Worm (Caenorhabditis elegans): ENCODE measurements around the gene W07G4.1.
A peak's percentile ranks its signal among the peaks of the same experiment; 100 is the strongest.

W07G4.1 gene

ce11 chrV:13011904-13012303 is 21.4 kb upstream of the W07G4.1 start:
- peak; percentile 93 for TF ChIP-seq elt-2 (tag; optimal IDR thresholded peaks at IDR 0.05)
- TF ChIP-seq skn-1 (tag; optimal IDR thresholded peaks at IDR 0.05), result no peak
- peak in 1 of 2 experiments; percentile 21 for TF ChIP-seq lin-35 (GFP tag; optimal IDR thresholded peaks at IDR 0.05)
- TF ChIP-seq nhr-71 (tag; optimal IDR thresholded peaks at IDR 0.05), result peak; percentile 5
- peak; percentile 18 for TF ChIP-seq nhr-20 (tag; optimal IDR thresholded peaks at IDR 0.05)
- no peak for TF ChIP-seq lin-39 (tag; optimal IDR thresholded peaks at IDR 0.05)
- no peak for TF ChIP-seq pag-3 (tag; optimal IDR thresholded peaks at IDR 0.05; ENCODE audit: borderline replicate concordance, insufficient read depth)
- no peak for TF ChIP-seq C04F5.9 (tag; optimal IDR thresholded peaks at IDR 0.05)

ce11 chrV:13013158-13013557 is 20.2 kb upstream of the W07G4.1 start, which contains the start of gene try-10:
try-10 (minus strand) TSS chrV:13013258.
- no peak for TF ChIP-seq mab-9 (GFP tag; IDR thresholded peaks at IDR 0.05)
- no peak for TF ChIP-seq unc-86 (tag; optimal IDR thresholded peaks at IDR 0.05)
- no peak for TF ChIP-seq pqm-1 (tag; optimal IDR thresholded peaks at IDR 0.05)

DNA sequence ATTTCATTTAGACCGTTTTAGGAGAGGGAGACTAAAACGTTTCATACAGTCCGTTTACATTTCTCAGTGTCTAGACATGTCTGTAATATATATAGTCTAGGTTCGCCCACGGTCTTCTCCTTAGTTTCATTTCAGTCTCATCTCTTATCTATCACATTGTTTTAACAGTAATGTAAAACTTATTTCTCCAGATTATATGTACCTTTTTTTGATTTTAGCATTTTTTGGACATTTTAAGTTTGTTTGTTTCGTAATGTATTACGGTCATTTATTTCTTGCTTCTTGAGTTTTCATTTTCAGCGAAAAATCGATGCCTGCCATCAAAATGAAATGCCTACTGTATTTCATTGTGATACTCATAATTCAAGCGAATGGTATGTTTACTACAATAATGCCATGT is 19.5 kb upstream of the W07G4.1 start, which contains the start of gene F15B9.6:
F15B9.6 (plus strand) TSS at position 301 of the 400 bp plus-strand sequence.
- no peak for TF ChIP-seq unc-30 (tag; optimal IDR thresholded peaks at IDR 0.05)
- TF ChIP-seq efl-1 (optimal IDR thresholded peaks at IDR 0.05), result no peak
- peak in 1 of 2 experiments; percentile 47 for TF ChIP-seq efl-1 (GFP tag; optimal IDR thresholded peaks at IDR 0.05 in 1 of 2)

ce11 chrV:13018233-13018632 is 15.1 kb upstream of the W07G4.1 start:
- TF ChIP-seq nhr-12 (tag; optimal IDR thresholded peaks at IDR 0.05), result no peak
- no peak for TF ChIP-seq unc-62 (GFP tag; optimal IDR thresholded peaks at IDR 0.05)
- no peak for TF ChIP-seq fkh-8 (tag; optimal IDR thresholded peaks at IDR 0.05)
- TF ChIP-seq swsn-7 (tag; optimal IDR thresholded peaks at IDR 0.05), result no peak

DNA sequence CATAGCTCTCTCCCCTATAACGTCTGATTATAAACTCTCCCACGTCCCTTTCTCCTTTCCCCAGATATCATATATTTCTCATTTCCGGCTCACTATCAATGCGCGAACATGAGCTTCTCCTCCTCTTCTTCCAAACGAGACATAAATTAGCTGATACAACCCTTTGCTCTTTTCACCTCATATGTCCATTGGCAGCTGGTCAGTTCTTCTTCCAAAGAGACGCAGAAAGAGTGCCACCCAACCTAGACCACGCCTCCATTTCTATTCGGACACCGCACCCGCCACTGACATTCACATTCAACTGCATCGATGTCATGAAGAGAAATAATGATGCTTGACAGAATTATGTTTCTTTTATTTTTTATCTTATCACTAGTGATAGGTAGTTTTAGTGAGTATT is 14.6 kb upstream of the W07G4.1 start, which contains the start of gene fmi-1:
fmi-1 (plus strand) TSS at position 301 of the 400 bp plus-strand sequence.
- no peak for TF ChIP-seq nhr-77 (tag; optimal IDR thresholded peaks at IDR 0.05)
- no peak for TF ChIP-seq mep-1 (tag; optimal IDR thresholded peaks at IDR 0.05)
- no peak for TF ChIP-seq Y116A8C.19 (tag; optimal IDR thresholded peaks at IDR 0.05; ENCODE audit: borderline replicate concordance)
- TF ChIP-seq lin-39 (tag; optimal IDR thresholded peaks at IDR 0.05), result no peak
- TF ChIP-seq dsc-1 (tag; optimal IDR thresholded peaks at IDR 0.05), result no peak
- TF ChIP-seq nhr-11 (tag; optimal IDR thresholded peaks at IDR 0.05), result no peak
- no peak for TF ChIP-seq xbp-1 (tag; optimal IDR thresholded peaks at IDR 0.05)
- no peak for TF ChIP-seq tbx-2 (tag; optimal IDR thresholded peaks at IDR 0.05)
- no peak for TF ChIP-seq nhr-85 (tag)
- no peak for TF ChIP-seq elt-2 (tag; optimal IDR thresholded peaks at IDR 0.05)
- TF ChIP-seq swsn-7 (tag; optimal IDR thresholded peaks at IDR 0.05), result no peak
- TF ChIP-seq C04F5.9 (tag; optimal IDR thresholded peaks at IDR 0.05), result no peak
- TF ChIP-seq fkh-10 (GFP tag; optimal IDR thresholded peaks at IDR 0.05), result no peak
- TF ChIP-seq unc-62 (GFP tag; optimal IDR thresholded peaks at IDR 0.05), result no peak
- TF ChIP-seq ces-1 (GFP tag; optimal IDR thresholded peaks at IDR 0.05), result no peak
- TF ChIP-seq sox-4 (tag; optimal IDR thresholded peaks at IDR 0.05), result no peak
- TF ChIP-seq grh-1 (GFP tag; IDR thresholded peaks at IDR 0.05), result no peak

DNA sequence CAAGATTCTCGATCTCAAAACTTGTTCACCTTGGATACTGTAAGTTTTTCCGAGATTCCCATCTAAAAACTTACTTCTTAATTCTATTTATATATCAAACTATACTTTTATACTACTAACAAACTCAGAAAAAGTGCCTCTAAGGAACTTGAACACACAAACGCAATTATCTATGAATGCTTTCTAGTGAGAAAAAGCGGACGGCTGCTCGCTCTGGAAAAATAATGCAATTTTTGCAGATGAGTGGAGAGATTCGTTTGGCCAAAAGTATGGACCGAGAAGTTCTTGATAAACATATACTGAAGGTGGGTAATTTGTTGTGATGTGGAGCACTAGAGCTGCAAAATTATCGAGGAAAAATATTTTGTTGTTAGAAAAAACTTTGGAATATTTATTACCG is 13.3 kb upstream of the W07G4.1 start:
- TF ChIP-seq aly-2 (tag; optimal IDR thresholded peaks at IDR 0.05) (no peak), ces-1 (GFP tag; optimal IDR thresholded peaks at IDR 0.05) (no peak), nhr-47 (tag; optimal IDR thresholded peaks at IDR 0.05) (no peak), snu-23 (GFP tag; optimal IDR thresholded peaks at IDR 0.05) (no peak), Y116A8C.19 (tag; optimal IDR thresholded peaks at IDR 0.05; ENCODE audit: borderline replicate concordance) (no peak), unc-98 (GFP tag; IDR thresholded peaks at IDR 0.05) (no peak), ceh-82 (tag; optimal IDR thresholded peaks at IDR 0.05) (no peak), C34B4.2 (tag; optimal IDR thresholded peaks at IDR 0.05) (no peak), nhr-84 (tag; optimal IDR thresholded peaks at IDR 0.05) (no peak), nhr-12 (tag; optimal IDR thresholded peaks at IDR 0.05) (no peak)

All from whole organism, L1 larva.